Fruit fly (Drosophila melanogaster) whole organism, pupa: ENCODE results near the gene CG17237.

ENCODE experiments used
- CG13204 ChIP-seq: fragments of 200-800 bp; sonication (Bioruptor generic); optimal IDR thresholded peaks from 2 replicates; lab custom pipeline; 2018; ENCODE audit warnings: missing biosample characterization, mild to moderate bottlenecking, missing genetic modification characterization, moderate library complexity
- rn ChIP-seq: fragments of 200-800 bp; sonication (Bioruptor generic); IDR thresholded peaks from 2 replicates; pipeline ENCODE4 v1.3.6; 2022; ENCODE audit warnings: missing biosample characterization, missing genetic modification characterization

dm6 chr2L:2252241-2252640 is 37.0 kb downstream of the CG17237 start, which contains the start of gene CG17239:
- TF ChIP-seq rn (GFP tag; lab: Robert Waterston, UW) (no peak), CG13204 (no peak)
